Fruit fly (Drosophila melanogaster): ENCODE measurements around the gene Atx2.

The Atx2 gene

dm6 chr3R:15408131-15408731 lies at the start of gene Atx2:
TSS of gene Atx2 (plus strand) at chr3R:15408423.
- TF ChIP-seq GATAd (GFP tag; optimal IDR thresholded peaks at IDR 0.05) (no peak), brk (GFP tag; optimal IDR thresholded peaks at IDR 0.05) (no peak), Hnf4 (GFP tag; optimal IDR thresholded peaks at IDR 0.05) (peak; percentile 59), dl (GFP tag; optimal IDR thresholded peaks at IDR 0.05; ENCODE audit: insufficient read depth in 1 of 2, partially characterized antibody in 2 of 2) (no peak), rgr (GFP tag; optimal IDR thresholded peaks at IDR 0.05) (peak; percentile 2), HLH106 (tag; optimal IDR thresholded peaks at IDR 0.05) (peak; percentile 14), tai (GFP tag; optimal IDR thresholded peaks at IDR 0.05) (no peak), h (GFP tag; optimal IDR thresholded peaks at IDR 0.05) (peak; percentile 64), Jra (GFP tag; optimal IDR thresholded peaks at IDR 0.05) (no peak), sage (GFP tag; optimal IDR thresholded peaks at IDR 0.05) (no peak), Mio (GFP tag; optimal IDR thresholded peaks at IDR 0.05) (no peak), psq (GFP tag; optimal IDR thresholded peaks at IDR 0.05) (peak; percentile 53), Hr83 (GFP tag; optimal IDR thresholded peaks at IDR 0.05; ENCODE audit: poor library complexity, severe bottlenecking) (peak; percentile 21), br (GFP tag; optimal IDR thresholded peaks at IDR 0.05) (peak; percentile 29), Myc (optimal IDR thresholded peaks at IDR 0.05) (peak; percentile 13), lola (GFP tag; optimal IDR thresholded peaks at IDR 0.05) (no peak), dmrt93B (GFP tag; optimal IDR thresholded peaks at IDR 0.05) (peak; percentile 17), CrebA (GFP tag; optimal IDR thresholded peaks at IDR 0.05; ENCODE audit: borderline replicate concordance) (no peak), CG32264 (GFP tag; optimal IDR thresholded peaks at IDR 0.05) (no peak), foxo (GFP tag; optimal IDR thresholded peaks at IDR 0.05) (peak in 1 of 2 experiments; percentile 50), woc (GFP tag; optimal IDR thresholded peaks at IDR 0.05) (no peak), dsf (GFP tag; optimal IDR thresholded peaks at IDR 0.05; ENCODE audit: borderline replicate concordance) (no peak), Sp1 (GFP tag; optimal IDR thresholded peaks at IDR 0.05) (peak; percentile 17), pan (optimal IDR thresholded peaks at IDR 0.05) (no peak), Hr78 (GFP tag; optimal IDR thresholded peaks at IDR 0.05) (no peak), ey (GFP tag; optimal IDR thresholded peaks at IDR 0.05) (no peak), Abd-B (GFP tag; optimal IDR thresholded peaks at IDR 0.05) (no peak), fru (GFP tag; optimal IDR thresholded peaks at IDR 0.05) (peak; percentile 41), usp (GFP tag; optimal IDR thresholded peaks at IDR 0.05) (no peak), Dif (GFP tag; optimal IDR thresholded peaks at IDR 0.05; ENCODE audit: partially characterized antibody) (no peak), OdsH (GFP tag; optimal IDR thresholded peaks at IDR 0.05) (peak; percentile 35), Dfd (GFP tag; optimal IDR thresholded peaks at IDR 0.05) (no peak), CG9705 (GFP tag; optimal IDR thresholded peaks at IDR 0.05) (no peak), jim (GFP tag; optimal IDR thresholded peaks at IDR 0.05) (no peak), N (GFP tag; optimal IDR thresholded peaks at IDR 0.05) (no peak), sv (GFP tag; optimal IDR thresholded peaks at IDR 0.05) (peak; percentile 16), Rel (GFP tag; optimal IDR thresholded peaks at IDR 0.05) (no peak), Rel (tag; optimal IDR thresholded peaks at IDR 0.05) (no peak), Vsx2 (GFP tag; optimal IDR thresholded peaks at IDR 0.05; ENCODE audit: partially characterized antibody) (no peak)

DNA sequence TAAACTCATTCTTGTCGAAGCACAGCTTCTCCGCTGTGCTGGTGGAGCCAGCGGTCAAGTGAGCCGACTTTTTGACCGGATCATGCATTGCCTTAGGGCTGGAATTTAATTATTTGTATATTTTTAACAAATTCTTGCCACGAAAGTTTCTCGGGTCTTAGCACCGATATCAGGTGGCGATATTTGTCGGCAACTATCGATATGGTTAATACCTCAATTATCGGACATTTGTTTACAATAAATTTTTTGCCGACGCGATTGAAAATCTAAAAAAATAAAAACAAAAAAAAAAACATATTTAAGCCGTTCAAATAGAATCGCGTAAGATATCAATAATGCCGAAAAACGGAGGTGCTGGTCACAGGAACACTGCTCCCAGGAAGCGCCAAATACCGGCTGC lies 46.7 kb upstream of the Atx2 start, which contains the start of the genes Cog2 and Trax:
Cog2 (minus strand) TSS at position 168 of the 400 bp plus-strand sequence.
Trax (plus strand) TSS at position 203 of the 400 bp plus-strand sequence.
- no peak for TF ChIP-seq tai (GFP tag; optimal IDR thresholded peaks at IDR 0.05)
- TF ChIP-seq Rel (GFP tag; optimal IDR thresholded peaks at IDR 0.05), result no peak
- no peak for TF ChIP-seq Rel (tag; optimal IDR thresholded peaks at IDR 0.05)
- no peak for TF ChIP-seq CG9705 (GFP tag; optimal IDR thresholded peaks at IDR 0.05)
- no peak for TF ChIP-seq rgr (GFP tag; optimal IDR thresholded peaks at IDR 0.05)
- no peak for TF ChIP-seq Vsx2 (GFP tag; optimal IDR thresholded peaks at IDR 0.05; ENCODE audit: partially characterized antibody)
- no peak for TF ChIP-seq CG32264 (GFP tag; optimal IDR thresholded peaks at IDR 0.05)
- TF ChIP-seq usp (GFP tag; optimal IDR thresholded peaks at IDR 0.05), result no peak
- TF ChIP-seq Abd-B (GFP tag; optimal IDR thresholded peaks at IDR 0.05), result no peak
- no peak for TF ChIP-seq brk (GFP tag; optimal IDR thresholded peaks at IDR 0.05)
